Worm (Caenorhabditis elegans) whole organism, L4 larva: Measurements from ENCODE around the gene H41C03.2.

Experiments
- aly-2 ChIP-seq: sonication (generic microtip); optimal IDR thresholded peaks from 2 replicates; lab custom pipeline; 2018; ENCODE audit warnings: missing biosample characterization, missing genetic modification characterization
- cey-2 ChIP-seq: sonication (generic microtip); optimal IDR thresholded peaks from 3 replicates; lab custom pipeline; 2017; ENCODE audit warnings: missing genetic modification characterization, mild to moderate bottlenecking, missing compliant biosample characterization, antibody characterized with exemption, borderline replicate concordance; ENCODE audit not compliant: insufficient read depth
- nhr-11 ChIP-seq: fragments of 150-350 bp; optimal IDR thresholded peaks from 2 replicates; lab custom pipeline; 2014; ENCODE audit warnings: missing biosample characterization, missing genetic modification characterization
- unc-62 ChIP-seq, 3 experiments: fragments of 150-350 bp in 1 of 3; sonication (generic microtip); optimal IDR thresholded peaks in 2 of 3; peaks in 1 of 3; 1 replicate in 1 of 3; 2 replicates in 2 of 3; lab custom pipeline; 2014 to 2017; ENCODE audit warnings: missing biosample characterization in 3 of 3, missing genetic modification characterization in 3 of 3, missing genetic modification reagents in 3 of 3, missing genotype in 1 of 3

ce11 chrII:5880677-5881076 lies 28.8 kb upstream of the H41C03.2 start:
- TF ChIP-seq nhr-11 (tag; lab: Kevin White, UChicago) (no peak), aly-2 (tag; lab: Kevin White, UChicago) (no peak), cey-2 (no peak), unc-62 (GFP tag; optimal IDR thresholded peaks at IDR 0.05 in 1 of 2; lab: Kevin White, UChicago) (no peak), unc-62 (tag; optimal IDR thresholded peaks at IDR 0.05; lab: Kevin White, UChicago) (no peak)
